Worm (Caenorhabditis elegans) whole organism, late embryonic: ENCODE data around the gene Y32B12B.2.

Source experiments
- ceh-45 ChIP-seq: fragments of 200-800 bp; sonication (Bioruptor generic); IDR thresholded peaks from 2 replicates; pipeline ENCODE4 v1.3.6; 2022; ENCODE audit warnings: missing genetic modification reagents, missing genetic modification characterization, missing compliant biosample characterization
- dmd-4 ChIP-seq: sonication (generic microtip); optimal IDR thresholded peaks from 2 replicates; lab custom pipeline; 2016; ENCODE audit warnings: borderline replicate concordance, missing genetic modification characterization, missing compliant biosample characterization
- gmeb-2 ChIP-seq: sonication (generic microtip); optimal IDR thresholded peaks from 2 replicates; lab custom pipeline; 2016; ENCODE audit warnings: missing genetic modification characterization, inconsistent platforms, missing compliant biosample characterization
- pax-1 ChIP-seq: fragments of 150-350 bp; optimal IDR thresholded peaks from 2 replicates; lab custom pipeline; 2014; ENCODE audit warnings: missing biosample characterization, missing genetic modification characterization

DNA sequence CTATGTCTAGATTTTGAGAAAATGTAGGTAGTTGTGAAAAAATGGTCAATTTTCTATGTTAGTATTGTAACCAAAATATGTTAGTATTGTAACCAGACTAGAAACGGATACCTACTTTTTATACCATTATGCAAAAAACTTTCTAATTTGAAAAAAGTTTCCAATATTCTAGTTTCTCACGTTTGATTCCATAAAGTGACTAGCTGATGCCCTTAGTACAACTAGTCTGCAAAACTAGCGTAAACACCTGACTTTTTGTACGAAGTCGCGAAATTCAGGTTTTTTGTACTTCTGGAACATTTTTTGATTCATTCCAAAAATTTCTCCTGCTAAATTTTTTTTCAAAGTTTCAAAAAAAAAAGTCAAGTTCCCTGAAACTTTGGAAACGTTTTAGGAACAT lies 29.9 kb downstream of the Y32B12B.2 start:
- TF ChIP-seq ceh-45 (GFP tag; lab: Robert Waterston, UW) (no peak), dmd-4 (no peak), pax-1 (tag; lab: Kevin White, UChicago) (no peak), gmeb-2 (tag; lab: Kevin White, UChicago) (no peak)
